Worm (Caenorhabditis elegans) whole organism, young adult: ENCODE data around the gene C36E8.4.

Source experiments
- B0019.2 ChIP-seq: fragments of 200-800 bp; sonication (Bioruptor generic); conservative IDR thresholded peaks from 2 replicates; pipeline ENCODE4 v1.3.6; 2022; ENCODE audit warnings: missing genetic modification reagents, missing genetic modification characterization, missing compliant biosample characterization
- B0336.3 ChIP-seq: fragments of 200-800 bp; sonication (Bioruptor generic); IDR thresholded peaks from 2 replicates; pipeline ENCODE4 v1.3.6; 2022; ENCODE audit warnings: missing genetic modification characterization, missing compliant biosample characterization
- C06A6.2 ChIP-seq: fragments of 200-800 bp; sonication (Bioruptor generic); conservative IDR thresholded peaks from 2 replicates; pipeline ENCODE4 v1.3.6; 2022; ENCODE audit warnings: missing genetic modification characterization, missing compliant biosample characterization
- C17E4.6 ChIP-seq: fragments of 200-800 bp; sonication (Bioruptor generic); IDR thresholded peaks from 2 replicates; pipeline ENCODE4 v1.3.6; 2022; ENCODE audit warnings: missing genetic modification reagents, missing genetic modification characterization, missing compliant biosample characterization
- D2030.7 ChIP-seq: fragments of 200-800 bp; sonication (Bioruptor generic); IDR thresholded peaks from 2 replicates; pipeline ENCODE4 v1.3.6; 2022; ENCODE audit warnings: missing genetic modification reagents, missing genetic modification characterization, missing compliant biosample characterization
- F10E7.11 ChIP-seq: sonication (generic microtip); optimal IDR thresholded peaks from 2 replicates; lab custom pipeline; 2017; ENCODE audit warnings: mild to moderate bottlenecking, missing genetic modification characterization, moderate library complexity, missing compliant biosample characterization
- F22D6.2 ChIP-seq: sonication (generic microtip); optimal IDR thresholded peaks from 2 replicates; lab custom pipeline; 2016; ENCODE audit warnings: mild to moderate bottlenecking, missing genetic modification characterization, missing compliant biosample characterization
- F33H1.4 ChIP-seq: fragments of 200-800 bp; sonication (Bioruptor generic); IDR thresholded peaks from 2 replicates; pipeline ENCODE4 v1.3.6; 2022; ENCODE audit warnings: missing genetic modification reagents, missing genetic modification characterization, missing compliant biosample characterization
- F55B11.4 ChIP-seq: sonication (generic microtip); optimal IDR thresholded peaks from 2 replicates; lab custom pipeline; 2016; ENCODE audit warnings: missing compliant biosample characterization, missing genetic modification characterization, borderline replicate concordance; ENCODE audit not compliant: insufficient read depth
- K11D2.4 ChIP-seq: fragments of 200-800 bp; sonication (Bioruptor generic); IDR thresholded peaks from 2 replicates; pipeline ENCODE4 v1.3.6; 2022; ENCODE audit warnings: missing genetic modification reagents, missing genetic modification characterization, missing compliant biosample characterization
- T07F8.4 ChIP-seq: sonication (generic microtip); optimal IDR thresholded peaks from 2 replicates; lab custom pipeline; 2016; ENCODE audit warnings: mild to moderate bottlenecking, missing genetic modification characterization, moderate library complexity, missing compliant biosample characterization
- Y95B8A.8 ChIP-seq: fragments of 200-800 bp; sonication (Bioruptor generic); IDR thresholded peaks from 2 replicates; pipeline ENCODE4 v1.3.6; 2022; ENCODE audit warnings: missing genetic modification reagents, missing genetic modification characterization, missing compliant biosample characterization
- ama-1 ChIP-seq, 3 experiments: fragments of 150-350 bp in 1 of 3; sonication (generic microtip) in 2 of 3; optimal IDR thresholded peaks; 2 replicates each; lab custom pipeline; 2014 to 2018; ENCODE audit warnings: missing biosample characterization in 2 of 3, missing genetic modification characterization in 2 of 3, missing genetic modification reagents in 2 of 3
- aptf-2 ChIP-seq: fragments of 200-800 bp; sonication (Bioruptor generic); conservative IDR thresholded peaks from 2 replicates; pipeline ENCODE4 v1.3.6; 2022; ENCODE audit warnings: missing genetic modification reagents, missing genetic modification characterization, missing compliant biosample characterization
- aptf-3 ChIP-seq: fragments of 200-800 bp; sonication (Bioruptor generic); IDR thresholded peaks from 2 replicates; pipeline ENCODE4 v1.3.6; 2022; ENCODE audit warnings: missing genetic modification characterization, missing compliant biosample characterization
- atf-7 ChIP-seq: sonication (generic microtip); optimal IDR thresholded peaks from 2 replicates; lab custom pipeline; 2017; ENCODE audit warnings: mild to moderate bottlenecking, missing genetic modification characterization, missing compliant biosample characterization
- ccch-3 ChIP-seq: fragments of 200-800 bp; sonication (Bioruptor generic); optimal IDR thresholded peaks from 2 replicates; lab custom pipeline; 2018; ENCODE audit warnings: mild to moderate bottlenecking, missing genetic modification characterization, missing compliant biosample characterization
- cebp-2 ChIP-seq: fragments of 200-800 bp; sonication (Bioruptor generic); IDR thresholded peaks from 2 replicates; pipeline ENCODE4 v1.3.6; 2022; ENCODE audit warnings: missing genetic modification characterization, missing compliant biosample characterization
- ceh-40 ChIP-seq: fragments of 200-800 bp; sonication (Bioruptor generic); IDR thresholded peaks from 2 replicates; pipeline ENCODE4 v1.3.6; 2022; ENCODE audit warnings: missing genetic modification characterization, missing compliant biosample characterization
- ceh-58 ChIP-seq: fragments of 200-800 bp; sonication (Bioruptor generic); IDR thresholded peaks from 2 replicates; pipeline ENCODE4 v1.3.6; 2022; ENCODE audit warnings: missing genetic modification characterization, missing compliant biosample characterization
- die-1 ChIP-seq: sonication (generic microtip); optimal IDR thresholded peaks from 2 replicates; lab custom pipeline; 2016; ENCODE audit warnings: missing genotype, mild to moderate bottlenecking, missing genetic modification characterization, missing compliant biosample characterization
- dox-1 ChIP-seq: fragments of 200-800 bp; sonication (Bioruptor generic); IDR thresholded peaks from 2 replicates; pipeline ENCODE4 v1.3.6; 2022; ENCODE audit warnings: missing genetic modification reagents, missing genetic modification characterization, missing compliant biosample characterization
- efl-1 ChIP-seq: fragments of 150-350 bp; optimal IDR thresholded peaks from 2 replicates; lab custom pipeline; 2014; ENCODE audit warnings: missing biosample characterization, missing genetic modification reagents, missing genetic modification characterization
- ekl-4 ChIP-seq: fragments of 200-800 bp; sonication (Bioruptor generic); IDR thresholded peaks from 2 replicates; pipeline ENCODE4 v1.3.6; 2022; ENCODE audit warnings: missing genetic modification reagents, missing genetic modification characterization, missing compliant biosample characterization
- ets-4 ChIP-seq: fragments of 200-800 bp; sonication (Bioruptor generic); optimal IDR thresholded peaks from 2 replicates; lab custom pipeline; 2018; ENCODE audit warnings: mild to moderate bottlenecking, missing genetic modification characterization, missing compliant biosample characterization
- him-1 ChIP-seq: sonication (generic microtip); optimal IDR thresholded peaks from 2 replicates; lab custom pipeline; 2016; ENCODE audit warnings: missing genotype, missing genetic modification reagents, missing genetic modification characterization, missing compliant biosample characterization
- lag-1 ChIP-seq: fragments of 200-800 bp; sonication (Bioruptor generic); IDR thresholded peaks from 2 replicates; pipeline ENCODE4 v1.3.6; 2022; ENCODE audit warnings: missing genetic modification reagents, missing genetic modification characterization, missing compliant biosample characterization
- let-526 ChIP-seq: fragments of 200-800 bp; sonication (Bioruptor generic); IDR thresholded peaks from 2 replicates; pipeline ENCODE4 v1.3.6; 2022; ENCODE audit warnings: missing genetic modification reagents, missing genetic modification characterization, missing compliant biosample characterization
- let-607 ChIP-seq, 2 experiments: fragments of 200-800 bp in 1 of 2; sonication (Bioruptor generic) in 1 of 2; sonication (generic microtip) in 1 of 2; optimal IDR thresholded peaks; 2 replicates each; lab custom pipeline; 2016 to 2018; ENCODE audit warnings: mild to moderate bottlenecking in 2 of 2, missing compliant biosample characterization in 2 of 2, missing genetic modification characterization in 2 of 2, moderate library complexity in 2 of 2, missing genotype in 1 of 2
- lin-26 ChIP-seq: fragments of 200-800 bp; sonication (Bioruptor generic); IDR thresholded peaks from 2 replicates; pipeline ENCODE4 v1.3.6; 2022; ENCODE audit warnings: missing genetic modification reagents, missing genetic modification characterization, missing compliant biosample characterization
- madf-6 ChIP-seq: fragments of 200-800 bp; sonication (Bioruptor generic); IDR thresholded peaks from 2 replicates; pipeline ENCODE4 v1.3.6; 2022; ENCODE audit warnings: missing genetic modification reagents, missing genetic modification characterization, missing compliant biosample characterization
- madf-8 ChIP-seq: fragments of 200-800 bp; sonication (Bioruptor generic); conservative IDR thresholded peaks from 2 replicates; pipeline ENCODE4 v1.3.6; 2022; ENCODE audit warnings: missing genetic modification reagents, missing genetic modification characterization, missing compliant biosample characterization
- mcd-1 ChIP-seq: fragments of 200-800 bp; sonication (Bioruptor generic); IDR thresholded peaks from 2 replicates; pipeline ENCODE4 v1.3.6; 2022; ENCODE audit warnings: missing genetic modification reagents, missing genetic modification characterization, missing compliant biosample characterization
- mes-4 ChIP-seq: sonication (generic microtip); optimal IDR thresholded peaks from 2 replicates; lab custom pipeline; 2016; ENCODE audit warnings: missing genotype, missing genetic modification characterization, missing compliant biosample characterization
- nfya-2 ChIP-seq: fragments of 200-800 bp; sonication (Bioruptor generic); IDR thresholded peaks from 2 replicates; pipeline ENCODE4 v1.3.6; 2022; ENCODE audit warnings: missing genetic modification reagents, missing genetic modification characterization, missing compliant biosample characterization
- nhr-90 ChIP-seq: sonication (generic microtip); optimal IDR thresholded peaks from 2 replicates; lab custom pipeline; 2016; ENCODE audit warnings: missing genotype, mild to moderate bottlenecking, missing genetic modification characterization, missing compliant biosample characterization
- rec-8 ChIP-seq, 2 experiments: sonication (generic microtip); optimal IDR thresholded peaks; 2 replicates each; lab custom pipeline; 2016; ENCODE audit warnings: mild to moderate bottlenecking in 2 of 2, missing genetic modification characterization in 2 of 2, missing genetic modification reagents in 2 of 2, missing genotype in 2 of 2, missing biosample characterization in 1 of 2, missing compliant biosample characterization in 1 of 2, moderate library complexity in 1 of 2
- rpc-1 ChIP-seq, 2 experiments: fragments of 150-350 bp in 1 of 2; sonication (generic microtip) in 1 of 2; optimal IDR thresholded peaks; 2 replicates each; lab custom pipeline; 2014 to 2018; ENCODE audit warnings: missing biosample characterization in 1 of 2, missing genetic modification characterization in 1 of 2, missing genetic modification reagents in 1 of 2, missing genotype in 1 of 2
- snpc-1.1 ChIP-seq: sonication (generic microtip); optimal IDR thresholded peaks from 2 replicates; lab custom pipeline; 2017; ENCODE audit warnings: missing genetic modification characterization, mild to moderate bottlenecking, missing compliant biosample characterization, antibody characterized with exemption, moderate library complexity, missing genotype, missing genetic modification reagents; ENCODE audit not compliant: insufficient read depth
- snpc-1.3 ChIP-seq: sonication (generic microtip); optimal IDR thresholded peaks from 2 replicates; lab custom pipeline; 2017; ENCODE audit warnings: missing genetic modification characterization, mild to moderate bottlenecking, missing compliant biosample characterization, antibody characterized with exemption, moderate library complexity, missing genotype, missing genetic modification reagents; ENCODE audit not compliant: insufficient read depth
- sptf-2 ChIP-seq: fragments of 200-800 bp; sonication (Bioruptor generic); optimal IDR thresholded peaks from 2 replicates; lab custom pipeline; 2018; ENCODE audit warnings: mild to moderate bottlenecking, missing genetic modification characterization, missing compliant biosample characterization
- tbp1 ChIP-seq: fragments of 200-800 bp; sonication (Bioruptor generic); optimal IDR thresholded peaks from 2 replicates; lab custom pipeline; 2018; ENCODE audit warnings: mild to moderate bottlenecking, missing genetic modification characterization, missing compliant biosample characterization
- tbx-9 ChIP-seq: sonication (generic microtip); optimal IDR thresholded peaks from 2 replicates; lab custom pipeline; 2016; ENCODE audit warnings: borderline replicate concordance, missing genetic modification characterization, inconsistent platforms, missing compliant biosample characterization
- unc-130 ChIP-seq: sonication (generic microtip); optimal IDR thresholded peaks from 2 replicates; lab custom pipeline; 2016; ENCODE audit warnings: missing genetic modification reagents, missing genetic modification characterization, missing compliant biosample characterization
- zim-3 ChIP-seq: sonication (generic microtip); optimal IDR thresholded peaks from 2 replicates; lab custom pipeline; 2017; ENCODE audit warnings: mild to moderate bottlenecking, missing genetic modification characterization, moderate library complexity, missing compliant biosample characterization
- ztf-28 ChIP-seq: fragments of 200-800 bp; sonication (Bioruptor generic); IDR thresholded peaks from 2 replicates; pipeline ENCODE4 v1.3.6; 2022; ENCODE audit warnings: missing genetic modification reagents, missing genetic modification characterization, missing compliant biosample characterization
- ztf-3 ChIP-seq: fragments of 200-800 bp; sonication (Bioruptor generic); optimal IDR thresholded peaks from 2 replicates; lab custom pipeline; 2018; ENCODE audit warnings: mild to moderate bottlenecking, missing genetic modification characterization, missing compliant biosample characterization
- ztf-6 ChIP-seq: fragments of 200-800 bp; sonication (Bioruptor generic); IDR thresholded peaks from 2 replicates; pipeline ENCODE4 v1.3.6; 2022; ENCODE audit warnings: missing genetic modification reagents, missing genetic modification characterization, missing compliant biosample characterization

Gene C36E8.4

DNA sequence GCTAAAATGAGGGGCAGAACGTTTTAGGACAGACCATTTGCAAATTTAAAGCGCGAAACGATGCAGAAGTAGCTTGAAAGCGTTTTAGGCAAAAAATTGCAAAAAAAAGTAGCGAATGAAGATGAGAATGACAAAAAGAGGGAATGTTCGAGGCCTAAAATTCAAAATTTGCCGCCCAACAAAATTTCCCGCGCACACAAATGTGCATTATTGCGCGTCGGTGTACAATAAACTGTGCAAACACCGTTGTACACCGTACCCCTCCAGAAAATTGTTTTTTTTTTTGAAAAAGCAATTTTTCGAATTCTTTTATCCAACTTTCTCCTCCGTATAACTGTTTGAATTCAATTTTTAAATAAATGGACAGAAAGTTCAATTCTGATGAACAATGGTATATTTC is 7.7 kb downstream of the C36E8.4 start, which contains the start of gene snpc-3.4 (continued):
- TF ChIP-seq Y95B8A.8 (peak; percentile 95), ama-1 (optimal IDR thresholded peaks at IDR 0.05; lab: Kevin White, UChicago) (no peak), ama-1 (GFP tag; optimal IDR thresholded peaks at IDR 0.05; lab: Kevin White, UChicago) (peak in 1 of 2 experiments; percentile 41), aptf-2 (GFP tag; lab: Robert Waterston, UW) (no peak), snpc-1.1 (tag; lab: Kevin White, UChicago) (peak; percentile 70), C17E4.6 (GFP tag; lab: Robert Waterston, UW) (peak; percentile 86), die-1 (no peak), him-1 (tag; lab: Kevin White, UChicago) (no peak), ccch-3 (GFP tag; lab: Kevin White, UChicago) (no peak), B0019.2 (GFP tag; lab: Robert Waterston, UW) (peak; percentile 97), ceh-40 (GFP tag; lab: Robert Waterston, UW) (no peak), T07F8.4 (tag; lab: Kevin White, UChicago) (no peak), atf-7 (tag; lab: Kevin White, UChicago) (no peak), zim-3 (no peak), sptf-2 (GFP tag; lab: Kevin White, UChicago) (no peak), lag-1 (GFP tag; lab: Robert Waterston, UW) (no peak), D2030.7 (GFP tag; lab: Robert Waterston, UW) (peak; percentile 98), K11D2.4 (0 out of 2 replicates have a peak, but pooled peaks have one; percentile 42), madf-8 (GFP tag; lab: Robert Waterston, UW) (peak; percentile 96), let-607 (tag; optimal IDR thresholded peaks at IDR 0.05; lab: Kevin White, UChicago) (no peak), nfya-2 (GFP tag; lab: Robert Waterston, UW) (no peak), cebp-2 (no peak), F10E7.11 (no peak), mcd-1 (GFP tag; lab: Robert Waterston, UW) (peak; percentile 77), unc-130 (GFP tag; lab: Kevin White, UChicago) (peak; percentile 81), rpc-1 (optimal IDR thresholded peaks at IDR 0.05; lab: Kevin White, UChicago) (peak; percentile 9), rpc-1 (tag; optimal IDR thresholded peaks at IDR 0.05; lab: Kevin White, UChicago) (no peak), rec-8 (tag; optimal IDR thresholded peaks at IDR 0.05; lab: Kevin White, UChicago) (no peak), let-526 (no peak), ztf-6 (0 out of 2 replicates have a peak, but pooled peaks have one; percentile 18), B0336.3 (GFP tag; lab: Robert Waterston, UW) (peak; percentile 84), ceh-58 (GFP tag; lab: Robert Waterston, UW) (no peak), mes-4 (no peak), efl-1 (GFP tag; lab: Kevin White, UChicago) (peak; percentile 99), nhr-90 (tag; lab: Kevin White, UChicago) (no peak), ztf-3 (GFP tag; lab: Kevin White, UChicago) (no peak), snpc-1.3 (tag; lab: Kevin White, UChicago) (peak; percentile 73), C06A6.2 (GFP tag; lab: Robert Waterston, UW) (no peak), F22D6.2 (no peak), F33H1.4 (peak; percentile 86), aptf-3 (GFP tag; lab: Robert Waterston, UW) (no peak), madf-6 (GFP tag; lab: Robert Waterston, UW) (peak; percentile 99), dox-1 (peak; percentile 92), ekl-4 (GFP tag; lab: Robert Waterston, UW) (peak; percentile 88), ets-4 (no peak), F55B11.4 (tag; lab: Kevin White, UChicago) (no peak), ztf-28 (GFP tag; lab: Robert Waterston, UW) (peak; percentile 84; the same call in 1 of the 2 replicates), tbp1 (GFP tag; lab: Kevin White, UChicago) (peak; percentile 65), lin-26 (0 out of 2 replicates have a peak, but pooled peaks have one; percentile 15), tbx-9 (tag; lab: Kevin White, UChicago) (no peak)
